Worm (Caenorhabditis elegans) whole organism, L3 larva: ENCODE data around the gene gpa-10.

Experiments
- R02D3.7 ChIP-seq: fragments of 150-350 bp; optimal IDR thresholded peaks from 2 replicates; lab custom pipeline; 2014; ENCODE audit warnings: missing biosample characterization, missing genetic modification characterization
- ZK546.5 ChIP-seq: sonication (generic microtip); optimal IDR thresholded peaks from 2 replicates; lab custom pipeline; 2017; ENCODE audit warnings: missing biosample characterization, missing genetic modification characterization
- aly-2 ChIP-seq: fragments of 150-350 bp; optimal IDR thresholded peaks from 2 replicates; lab custom pipeline; 2014; ENCODE audit warnings: missing biosample characterization, missing genetic modification characterization
- ama-1 ChIP-seq: fragments of 150-350 bp; optimal IDR thresholded peaks from 2 replicates; lab custom pipeline; 2018
- ceh-16 ChIP-seq: sonication (generic microtip); optimal IDR thresholded peaks from 2 replicates; lab custom pipeline; 2017; ENCODE audit warnings: missing biosample characterization, missing genetic modification characterization
- ceh-28 ChIP-seq: fragments of 150-350 bp; optimal IDR thresholded peaks from 2 replicates; lab custom pipeline; 2014; ENCODE audit warnings: missing biosample characterization, missing genetic modification reagents, missing genetic modification characterization
- ceh-82 ChIP-seq: fragments of 150-350 bp; optimal IDR thresholded peaks from 2 replicates; lab custom pipeline; 2014; ENCODE audit warnings: missing biosample characterization, missing genetic modification characterization
- ceh-9 ChIP-seq: sonication (generic microtip); optimal IDR thresholded peaks from 2 replicates; lab custom pipeline; 2018; ENCODE audit warnings: missing biosample characterization, missing genetic modification characterization
- daf-12 ChIP-seq: fragments of 150-350 bp; optimal IDR thresholded peaks from 2 replicates; lab custom pipeline; 2014; ENCODE audit warnings: missing biosample characterization, missing genetic modification reagents, missing genetic modification characterization
- egl-27 ChIP-seq: sonication (generic microtip); optimal IDR thresholded peaks from 4 replicates; lab custom pipeline; 2017; ENCODE audit warnings: missing biosample characterization, missing genetic modification reagents, missing genetic modification characterization
- egl-5 ChIP-seq: fragments of 150-350 bp; optimal IDR thresholded peaks from 2 replicates; lab custom pipeline; 2017; ENCODE audit warnings: missing biosample characterization, missing genetic modification reagents, missing genetic modification characterization, inconsistent platforms
- elt-1 ChIP-seq: fragments of 150-350 bp; optimal IDR thresholded peaks from 2 replicates; lab custom pipeline; 2014; ENCODE audit warnings: missing biosample characterization, missing genetic modification characterization
- elt-2 ChIP-seq: sonication (generic microtip); optimal IDR thresholded peaks from 2 replicates; lab custom pipeline; 2016; ENCODE audit warnings: missing genetic modification reagents, mild to moderate bottlenecking, missing genetic modification characterization, missing compliant biosample characterization
- elt-3 ChIP-seq, 3 experiments: fragments of 150-350 bp in 1 of 3; sonication (generic microtip) in 2 of 3; optimal IDR thresholded peaks; 2 replicates in 2 of 3; 4 replicates in 1 of 3; lab custom pipeline; 2014 to 2017; ENCODE audit warnings: missing biosample characterization in 3 of 3, missing genetic modification characterization in 3 of 3
- eor-1 ChIP-seq, 2 experiments: fragments of 150-350 bp; optimal IDR thresholded peaks; 2 replicates each; lab custom pipeline; 2014 to 2018; ENCODE audit warnings: missing biosample characterization in 2 of 2, missing genetic modification characterization in 2 of 2
- fkh-10 ChIP-seq: sonication (generic microtip); optimal IDR thresholded peaks from 2 replicates; lab custom pipeline; 2017; ENCODE audit warnings: missing biosample characterization, missing genetic modification reagents, missing genetic modification characterization
- fkh-2 ChIP-seq: fragments of 150-350 bp; optimal IDR thresholded peaks from 2 replicates; lab custom pipeline; 2014; ENCODE audit warnings: missing biosample characterization, missing genetic modification reagents, missing genetic modification characterization
- fos-1 ChIP-seq: fragments of 150-350 bp; optimal IDR thresholded peaks from 2 replicates; lab custom pipeline; 2014; ENCODE audit warnings: missing biosample characterization, missing genetic modification characterization
- hmg-11 ChIP-seq: sonication (generic microtip); optimal IDR thresholded peaks from 2 replicates; lab custom pipeline; 2016; ENCODE audit warnings: missing genetic modification characterization, missing compliant biosample characterization
- jun-1 ChIP-seq: fragments of 150-350 bp; optimal IDR thresholded peaks from 2 replicates; lab custom pipeline; 2014; ENCODE audit warnings: missing biosample characterization, missing genetic modification reagents, missing genetic modification characterization
- lin-15B ChIP-seq: fragments of 150-350 bp; optimal IDR thresholded peaks from 2 replicates; lab custom pipeline; 2014; ENCODE audit warnings: missing biosample characterization, missing genetic modification characterization
- lin-39 ChIP-seq: fragments of 150-350 bp; optimal IDR thresholded peaks from 2 replicates; lab custom pipeline; 2018; ENCODE audit warnings: missing biosample characterization, missing genetic modification reagents, missing genetic modification characterization
- lsy-12 ChIP-seq: sonication (generic microtip); optimal IDR thresholded peaks from 2 replicates; lab custom pipeline; 2016; ENCODE audit warnings: mild to moderate bottlenecking, missing genetic modification characterization, missing compliant biosample characterization
- mdl-1 ChIP-seq: fragments of 150-350 bp; optimal IDR thresholded peaks from 2 replicates; lab custom pipeline; 2014; ENCODE audit warnings: missing biosample characterization, missing genetic modification characterization
- mml-1 ChIP-seq: fragments of 150-350 bp; sonication (generic microtip); optimal IDR thresholded peaks from 3 replicates; lab custom pipeline; 2014; ENCODE audit warnings: missing biosample characterization, missing genetic modification characterization
- nfya-1 ChIP-seq: sonication (generic microtip); optimal IDR thresholded peaks from 2 replicates; lab custom pipeline; 2017; ENCODE audit warnings: missing genetic modification characterization, mild to moderate bottlenecking, missing compliant biosample characterization, antibody characterized with exemption, moderate library complexity; ENCODE audit not compliant: insufficient read depth
- nhr-11 ChIP-seq: fragments of 150-350 bp; optimal IDR thresholded peaks from 2 replicates; lab custom pipeline; 2014; ENCODE audit warnings: missing biosample characterization, missing genetic modification characterization
- nhr-12 ChIP-seq: fragments of 150-350 bp; optimal IDR thresholded peaks from 2 replicates; lab custom pipeline; 2014; ENCODE audit warnings: missing biosample characterization, missing genetic modification characterization
- nhr-23 ChIP-seq: fragments of 150-350 bp; optimal IDR thresholded peaks from 2 replicates; lab custom pipeline; 2014; ENCODE audit warnings: missing biosample characterization, missing genetic modification reagents, missing genetic modification characterization
- nhr-237 ChIP-seq: fragments of 150-350 bp; optimal IDR thresholded peaks from 2 replicates; lab custom pipeline; 2014; ENCODE audit warnings: missing biosample characterization, missing genetic modification characterization
- nhr-25 ChIP-seq: sonication (generic microtip); optimal IDR thresholded peaks from 2 replicates; lab custom pipeline; 2017; ENCODE audit warnings: missing biosample characterization, missing genetic modification characterization
- nhr-28 ChIP-seq: fragments of 150-350 bp; optimal IDR thresholded peaks from 2 replicates; lab custom pipeline; 2014; ENCODE audit warnings: missing biosample characterization, missing genetic modification characterization
- nhr-43 ChIP-seq: sonication (generic microtip); optimal IDR thresholded peaks from 2 replicates; lab custom pipeline; 2016; ENCODE audit warnings: mild to moderate bottlenecking, missing genetic modification characterization, missing compliant biosample characterization; ENCODE audit not compliant: poor library complexity, severe bottlenecking
- nhr-67 ChIP-seq: fragments of 150-350 bp; optimal IDR thresholded peaks from 2 replicates; lab custom pipeline; 2014; ENCODE audit warnings: missing biosample characterization, missing genetic modification characterization
- nhr-76 ChIP-seq: fragments of 150-350 bp; sonication (generic microtip); optimal IDR thresholded peaks from 5 replicates; lab custom pipeline; 2014; ENCODE audit warnings: missing biosample characterization, missing genetic modification characterization
- nhr-77 ChIP-seq: fragments of 150-350 bp; optimal IDR thresholded peaks from 2 replicates; lab custom pipeline; 2014; ENCODE audit warnings: missing biosample characterization, missing genetic modification characterization
- pha-4 ChIP-seq: fragments of 150-350 bp; optimal IDR thresholded peaks from 2 replicates; lab custom pipeline; 2014; ENCODE audit warnings: missing biosample characterization, missing genetic modification reagents, missing genetic modification characterization
- pqm-1 ChIP-seq: fragments of 150-350 bp; optimal IDR thresholded peaks from 2 replicates; lab custom pipeline; 2017; ENCODE audit warnings: missing biosample characterization, missing genetic modification characterization, inconsistent platforms
- sea-2 ChIP-seq: fragments of 150-350 bp; sonication (generic microtip); optimal IDR thresholded peaks from 4 replicates; lab custom pipeline; 2014; ENCODE audit warnings: missing biosample characterization, missing genetic modification reagents, missing genetic modification characterization
- skn-1 ChIP-seq: fragments of 150-350 bp; optimal IDR thresholded peaks from 2 replicates; lab custom pipeline; 2014; ENCODE audit warnings: missing biosample characterization, missing genetic modification characterization
- snpc-4 ChIP-seq: fragments of 150-350 bp; optimal IDR thresholded peaks from 2 replicates; lab custom pipeline; 2014; ENCODE audit warnings: missing biosample characterization, missing genetic modification characterization
- tbx-2 ChIP-seq: sonication (generic microtip); optimal IDR thresholded peaks from 2 replicates; lab custom pipeline; 2016; ENCODE audit warnings: mild to moderate bottlenecking, missing genetic modification characterization, missing compliant biosample characterization
- unc-39 ChIP-seq: sonication (generic microtip); optimal IDR thresholded peaks from 4 replicates; lab custom pipeline; 2017; ENCODE audit warnings: missing biosample characterization, missing genetic modification characterization
- unc-62 ChIP-seq: fragments of 150-350 bp; sonication (generic microtip); optimal IDR thresholded peaks from 4 replicates; lab custom pipeline; 2014; ENCODE audit warnings: missing biosample characterization, missing genetic modification reagents, missing genetic modification characterization
- zag-1 ChIP-seq: fragments of 150-350 bp; optimal IDR thresholded peaks from 2 replicates; lab custom pipeline; 2014; ENCODE audit warnings: missing biosample characterization, missing genetic modification characterization
- ztf-11 ChIP-seq: fragments of 150-350 bp; optimal IDR thresholded peaks from 2 replicates; lab custom pipeline; 2014; ENCODE audit warnings: missing biosample characterization, missing genetic modification characterization
- ztf-4 ChIP-seq: fragments of 150-350 bp; optimal IDR thresholded peaks from 2 replicates; lab custom pipeline; 2014; ENCODE audit warnings: missing biosample characterization, missing genetic modification characterization

gpa-10 gene

DNA sequence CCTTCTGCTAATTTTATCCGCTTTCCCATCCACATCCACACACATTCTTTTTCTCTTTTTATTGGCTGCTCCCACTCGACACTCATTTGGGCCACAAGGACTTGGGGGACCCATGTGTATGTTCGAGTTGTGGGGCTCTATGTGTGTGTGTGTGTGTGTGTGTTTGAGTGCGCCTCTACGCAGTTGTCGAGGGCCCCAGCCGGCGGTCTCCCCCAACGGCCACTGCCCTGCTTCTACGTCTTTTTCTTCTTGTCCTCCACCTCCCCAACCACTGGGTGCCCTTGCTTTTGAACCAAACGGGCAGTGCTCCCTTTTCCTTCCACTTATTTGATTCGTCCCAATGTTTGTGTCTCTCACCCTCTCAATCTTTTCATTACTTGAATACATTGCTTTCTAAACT is 26.0 kb upstream of the gpa-10 start:
- TF ChIP-seq ceh-9 (tag; lab: Kevin White, UChicago): no peak
- no peak for TF ChIP-seq nhr-77 (tag; lab: Kevin White, UChicago)
- no peak for TF ChIP-seq mml-1
- no peak for TF ChIP-seq jun-1 (tag; lab: Kevin White, UChicago)
- TF ChIP-seq egl-5 (tag; lab: Kevin White, UChicago): peak; percentile 18
- no peak for TF ChIP-seq R02D3.7 (tag; lab: Kevin White, UChicago)
- TF ChIP-seq fos-1 (tag; lab: Kevin White, UChicago): no peak
- TF ChIP-seq daf-12 (tag; lab: Kevin White, UChicago): no peak
- TF ChIP-seq fkh-10 (GFP tag; lab: Kevin White, UChicago): no peak
- peak; percentile 43 for TF ChIP-seq ama-1 (lab: Kevin White, UChicago)
- no peak for TF ChIP-seq lsy-12 (tag; lab: Kevin White, UChicago)
- TF ChIP-seq nfya-1 (tag; lab: Kevin White, UChicago): peak; percentile 64
- no peak for TF ChIP-seq fkh-2 (tag; lab: Kevin White, UChicago)
- no peak for TF ChIP-seq sea-2 (GFP tag; lab: Kevin White, UChicago)
- TF ChIP-seq ceh-82 (tag; lab: Kevin White, UChicago): no peak
- no peak for TF ChIP-seq aly-2 (tag; lab: Kevin White, UChicago)
- TF ChIP-seq mdl-1: no peak
- no peak for TF ChIP-seq pqm-1 (tag; lab: Kevin White, UChicago)
- TF ChIP-seq unc-39 (tag; lab: Kevin White, UChicago): no peak
- TF ChIP-seq unc-62 (GFP tag; lab: Kevin White, UChicago): no peak
- no peak for TF ChIP-seq egl-27 (tag; lab: Kevin White, UChicago)
- peak; percentile 64 for TF ChIP-seq hmg-11 (tag; lab: Kevin White, UChicago)
- TF ChIP-seq elt-3 (tag; optimal IDR thresholded peaks at IDR 0.05; lab: Kevin White, UChicago): no peak
- TF ChIP-seq ZK546.5: no peak
- no peak for TF ChIP-seq tbx-2 (tag; lab: Kevin White, UChicago)
- no peak for TF ChIP-seq nhr-237 (tag; lab: Kevin White, UChicago)
- TF ChIP-seq lin-39 (tag; lab: Kevin White, UChicago): peak; percentile 51
- no peak for TF ChIP-seq nhr-76 (tag; lab: Kevin White, UChicago)
- no peak for TF ChIP-seq nhr-25 (tag; lab: Kevin White, UChicago)
- no peak for TF ChIP-seq nhr-11 (tag; lab: Kevin White, UChicago)
- no peak for TF ChIP-seq nhr-28
- peak; percentile 93 for TF ChIP-seq snpc-4 (tag; lab: Kevin White, UChicago)
- no peak for TF ChIP-seq ceh-28
- TF ChIP-seq pha-4 (tag; lab: Kevin White, UChicago): no peak
- no peak for TF ChIP-seq ztf-4
- no peak for TF ChIP-seq ceh-16
- no peak for TF ChIP-seq zag-1 (tag; lab: Kevin White, UChicago)
- no peak for TF ChIP-seq nhr-12 (tag; lab: Kevin White, UChicago)
- TF ChIP-seq elt-2 (tag; lab: Kevin White, UChicago): no peak
- TF ChIP-seq eor-1 (tag; optimal IDR thresholded peaks at IDR 0.05; lab: Kevin White, UChicago): no peak
- no peak for TF ChIP-seq nhr-43 (tag; lab: Kevin White, UChicago)
- TF ChIP-seq nhr-67 (tag; lab: Kevin White, UChicago): no peak
- no peak for TF ChIP-seq elt-1 (tag; lab: Kevin White, UChicago)
- TF ChIP-seq nhr-23 (tag; lab: Kevin White, UChicago): no peak

- no peak for TF ChIP-seq ZK546.5
- peak; percentile 32 for TF ChIP-seq snpc-4 (tag; lab: Kevin White, UChicago)
- TF ChIP-seq aly-2 (tag; lab: Kevin White, UChicago): no peak
- TF ChIP-seq ztf-4: no peak
- TF ChIP-seq lin-39 (tag; lab: Kevin White, UChicago): peak; percentile 83
- TF ChIP-seq zag-1 (tag; lab: Kevin White, UChicago): no peak
- TF ChIP-seq pqm-1 (tag; lab: Kevin White, UChicago): no peak
- no peak for TF ChIP-seq daf-12 (tag; lab: Kevin White, UChicago)
- TF ChIP-seq ceh-9 (tag; lab: Kevin White, UChicago): no peak
- TF ChIP-seq unc-62 (GFP tag; lab: Kevin White, UChicago): no peak
- no peak for TF ChIP-seq nhr-67 (tag; lab: Kevin White, UChicago)
- TF ChIP-seq nhr-25 (tag; lab: Kevin White, UChicago): peak; percentile 44
- peak; percentile 29 for TF ChIP-seq jun-1 (tag; lab: Kevin White, UChicago)
- TF ChIP-seq fkh-2 (tag; lab: Kevin White, UChicago): no peak
- TF ChIP-seq nfya-1 (tag; lab: Kevin White, UChicago): peak; percentile 88
- no peak for TF ChIP-seq nhr-23 (tag; lab: Kevin White, UChicago)
- TF ChIP-seq egl-27 (tag; lab: Kevin White, UChicago): no peak
- TF ChIP-seq ceh-28: peak; percentile 87
- no peak for TF ChIP-seq elt-1 (tag; lab: Kevin White, UChicago)
- no peak for TF ChIP-seq nhr-77 (tag; lab: Kevin White, UChicago)
- TF ChIP-seq fkh-10 (GFP tag; lab: Kevin White, UChicago): peak; percentile 83
- no peak for TF ChIP-seq nhr-11 (tag; lab: Kevin White, UChicago)
- TF ChIP-seq elt-3 (tag; optimal IDR thresholded peaks at IDR 0.05; lab: Kevin White, UChicago): no peak
- peak; percentile 53 for TF ChIP-seq egl-5 (tag; lab: Kevin White, UChicago)
- TF ChIP-seq nhr-43 (tag; lab: Kevin White, UChicago): peak; percentile 53
- TF ChIP-seq ztf-11 (tag; lab: Kevin White, UChicago): no peak
- peak; percentile 75 for TF ChIP-seq tbx-2 (tag; lab: Kevin White, UChicago)
- no peak for TF ChIP-seq nhr-12 (tag; lab: Kevin White, UChicago)
- no peak for TF ChIP-seq ceh-16
- TF ChIP-seq R02D3.7 (tag; lab: Kevin White, UChicago): no peak
- TF ChIP-seq nhr-76 (tag; lab: Kevin White, UChicago): no peak
- TF ChIP-seq unc-39 (tag; lab: Kevin White, UChicago): no peak
- TF ChIP-seq mdl-1: peak; percentile 10
- no peak for TF ChIP-seq ama-1 (lab: Kevin White, UChicago)
- peak; percentile 52 for TF ChIP-seq lin-15B
- TF ChIP-seq skn-1: peak; percentile 22
- TF ChIP-seq elt-2 (tag; lab: Kevin White, UChicago): no peak
These were observed 24.9 kb upstream of the gpa-10 start for ce11 chrV:6879490-6879889.
